Worm (Caenorhabditis elegans) whole organism, late embryonic: ENCODE measurements around the gene eat-2.
A peak's percentile ranks its signal among the peaks of the same experiment; 100 is the strongest.

Source experiments
- C08G9.2 ChIP-seq: sonication (generic microtip); optimal IDR thresholded peaks from 2 replicates; lab custom pipeline; 2016; ENCODE audit warnings: mild to moderate bottlenecking, missing genetic modification characterization, moderate library complexity, missing compliant biosample characterization
- C38D4.7 ChIP-seq: fragments of 200-800 bp; sonication (Bioruptor generic); optimal IDR thresholded peaks from 2 replicates; lab custom pipeline; 2018; ENCODE audit warnings: mild to moderate bottlenecking, missing genetic modification characterization, moderate library complexity, missing compliant biosample characterization
- F13H6.1 ChIP-seq: sonication (generic microtip); optimal IDR thresholded peaks from 2 replicates; lab custom pipeline; 2016; ENCODE audit warnings: missing genetic modification characterization, missing compliant biosample characterization
- K02D7.2 ChIP-seq: sonication (generic microtip); optimal IDR thresholded peaks from 2 replicates; lab custom pipeline; 2017; ENCODE audit warnings: mild to moderate bottlenecking, missing genetic modification characterization, missing compliant biosample characterization
- T23F11.4 ChIP-seq: fragments of 200-800 bp; sonication (Bioruptor generic); optimal IDR thresholded peaks from 2 replicates; lab custom pipeline; 2018; ENCODE audit warnings: mild to moderate bottlenecking, missing genetic modification characterization, missing compliant biosample characterization
- ahr-1 ChIP-seq: sonication (generic microtip); optimal IDR thresholded peaks from 2 replicates; lab custom pipeline; 2016; ENCODE audit warnings: missing genetic modification characterization, missing compliant biosample characterization
- ama-1 ChIP-seq: fragments of 150-350 bp; optimal IDR thresholded peaks from 2 replicates; lab custom pipeline; 2014
- ceh-22 ChIP-seq: sonication (generic microtip); optimal IDR thresholded peaks from 2 replicates; lab custom pipeline; 2017; ENCODE audit warnings: missing biosample characterization, missing genetic modification characterization
- ceh-24 ChIP-seq: sonication (generic microtip); optimal IDR thresholded peaks from 2 replicates; lab custom pipeline; 2016; ENCODE audit warnings: mild to moderate bottlenecking, missing genetic modification characterization, missing compliant biosample characterization
- ceh-45 ChIP-seq: fragments of 200-800 bp; sonication (Bioruptor generic); IDR thresholded peaks from 2 replicates; pipeline ENCODE4 v1.3.6; 2022; ENCODE audit warnings: missing genetic modification reagents, missing genetic modification characterization, missing compliant biosample characterization
- ceh-6 ChIP-seq: fragments of 200-800 bp; sonication (Bioruptor generic); optimal IDR thresholded peaks from 2 replicates; lab custom pipeline; 2018; ENCODE audit warnings: mild to moderate bottlenecking, missing genetic modification characterization, missing compliant biosample characterization
- elt-4 ChIP-seq: sonication (generic microtip); optimal IDR thresholded peaks from 2 replicates; lab custom pipeline; 2016; ENCODE audit warnings: missing genetic modification characterization, missing compliant biosample characterization
- ets-4 ChIP-seq: sonication (generic microtip); optimal IDR thresholded peaks from 2 replicates; lab custom pipeline; 2016; ENCODE audit warnings: missing genetic modification characterization, missing compliant biosample characterization
- fax-1 ChIP-seq: sonication (generic microtip); optimal IDR thresholded peaks from 2 replicates; lab custom pipeline; 2016; ENCODE audit warnings: missing genotype, missing genetic modification characterization, missing compliant biosample characterization
- fkh-10 ChIP-seq: fragments of 150-350 bp; optimal IDR thresholded peaks from 2 replicates; lab custom pipeline; 2014; ENCODE audit warnings: missing biosample characterization, missing genetic modification reagents, missing genetic modification characterization
- gmeb-2 ChIP-seq: sonication (generic microtip); optimal IDR thresholded peaks from 2 replicates; lab custom pipeline; 2016; ENCODE audit warnings: missing genetic modification characterization, inconsistent platforms, missing compliant biosample characterization
- hlh-13 ChIP-seq: fragments of 200-800 bp; sonication (Bioruptor generic); optimal IDR thresholded peaks from 2 replicates; lab custom pipeline; 2018; ENCODE audit warnings: mild to moderate bottlenecking, missing genetic modification characterization, missing compliant biosample characterization
- hlh-30 ChIP-seq: sonication (generic microtip); optimal IDR thresholded peaks from 2 replicates; lab custom pipeline; 2017; ENCODE audit warnings: antibody characterized with exemption, missing genetic modification characterization, missing compliant biosample characterization; ENCODE audit not compliant: insufficient read depth
- hlh-6 ChIP-seq: sonication (generic microtip); optimal IDR thresholded peaks from 2 replicates; lab custom pipeline; 2016; ENCODE audit warnings: missing genotype, missing genetic modification characterization, missing compliant biosample characterization
- hlh-8 ChIP-seq: sonication (generic microtip); optimal IDR thresholded peaks from 2 replicates; lab custom pipeline; 2016; ENCODE audit warnings: missing genotype, missing genetic modification characterization, missing compliant biosample characterization
- mec-3 ChIP-seq: sonication (generic microtip); optimal IDR thresholded peaks from 2 replicates; lab custom pipeline; 2016; ENCODE audit warnings: borderline replicate concordance, missing genetic modification characterization, missing compliant biosample characterization
- nfya-1 ChIP-seq: sonication (generic microtip); optimal IDR thresholded peaks from 2 replicates; lab custom pipeline; 2017; ENCODE audit warnings: missing genetic modification characterization, mild to moderate bottlenecking, missing compliant biosample characterization, antibody characterized with exemption, moderate library complexity
- odd-2 ChIP-seq: sonication (generic microtip); optimal IDR thresholded peaks from 2 replicates; lab custom pipeline; 2017; ENCODE audit warnings: antibody characterized with exemption, mild to moderate bottlenecking, missing genetic modification characterization, missing compliant biosample characterization
- pag-3 ChIP-seq: sonication (generic microtip); optimal IDR thresholded peaks from 2 replicates; lab custom pipeline; 2016; ENCODE audit warnings: missing compliant biosample characterization, missing genetic modification characterization, borderline replicate concordance
- pat-9 ChIP-seq: fragments of 200-800 bp; sonication (Bioruptor generic); optimal IDR thresholded peaks from 2 replicates; lab custom pipeline; 2018; ENCODE audit warnings: mild to moderate bottlenecking, missing genetic modification characterization, moderate library complexity, missing compliant biosample characterization
- pax-1 ChIP-seq: fragments of 150-350 bp; optimal IDR thresholded peaks from 2 replicates; lab custom pipeline; 2014; ENCODE audit warnings: missing biosample characterization, missing genetic modification characterization
- pha-4 ChIP-seq: fragments of 150-350 bp; optimal IDR thresholded peaks from 2 replicates; lab custom pipeline; 2018; ENCODE audit warnings: missing biosample characterization, missing genetic modification reagents, missing genetic modification characterization
- pqm-1 ChIP-seq: sonication (generic microtip); optimal IDR thresholded peaks from 2 replicates; lab custom pipeline; 2016; ENCODE audit warnings: missing genetic modification characterization, missing compliant biosample characterization
- pros-1 ChIP-seq: fragments of 150-350 bp; optimal IDR thresholded peaks from 2 replicates; lab custom pipeline; 2014; ENCODE audit warnings: missing biosample characterization, missing genetic modification reagents, missing genetic modification characterization
- rnt-1 ChIP-seq: sonication (generic microtip); optimal IDR thresholded peaks from 2 replicates; lab custom pipeline; 2016; ENCODE audit warnings: missing genetic modification characterization, missing compliant biosample characterization
- sox-4 ChIP-seq: sonication (generic microtip); optimal IDR thresholded peaks from 2 replicates; lab custom pipeline; 2017; ENCODE audit warnings: mild to moderate bottlenecking, missing genetic modification characterization, inconsistent platforms, missing compliant biosample characterization
- syd-9 ChIP-seq: sonication (generic microtip); optimal IDR thresholded peaks from 2 replicates; lab custom pipeline; 2016; ENCODE audit warnings: mild to moderate bottlenecking, missing genetic modification characterization, moderate library complexity, missing compliant biosample characterization
- ttx-3 ChIP-seq: sonication (generic microtip); optimal IDR thresholded peaks from 2 replicates; lab custom pipeline; 2016; ENCODE audit warnings: missing genetic modification reagents, missing genetic modification characterization, missing compliant biosample characterization
- unc-3 ChIP-seq, 2 experiments: fragments of 200-800 bp in 1 of 2; sonication (Bioruptor generic) in 1 of 2; sonication (generic microtip) in 1 of 2; conservative IDR thresholded peaks in 1 of 2; optimal IDR thresholded peaks in 1 of 2; 2 replicates each; pipeline versions ENCODE4 v1.3.6 to Lab custom; 2016 to 2022; ENCODE audit warnings: missing compliant biosample characterization in 2 of 2, missing genetic modification characterization in 2 of 2, missing genetic modification reagents in 1 of 2
- unc-42 ChIP-seq: sonication (generic microtip); optimal IDR thresholded peaks from 2 replicates; lab custom pipeline; 2016; ENCODE audit warnings: missing genotype, missing genetic modification characterization, missing compliant biosample characterization
- unc-55 ChIP-seq: sonication (generic microtip); optimal IDR thresholded peaks from 2 replicates; lab custom pipeline; 2017; ENCODE audit warnings: missing biosample characterization, missing genetic modification reagents, missing genetic modification characterization
- unc-86 ChIP-seq: sonication (generic microtip); optimal IDR thresholded peaks from 2 replicates; lab custom pipeline; 2016; ENCODE audit warnings: missing genetic modification characterization, missing compliant biosample characterization
- zip-5 ChIP-seq: sonication (generic microtip); optimal IDR thresholded peaks from 2 replicates; lab custom pipeline; 2016; ENCODE audit warnings: missing genetic modification characterization, missing compliant biosample characterization

eat-2 gene

ce11 chrII:14138849-14139419 is 32.5 kb downstream of the eat-2 start:
- TF ChIP-seq ttx-3 (tag; lab: Kevin White, UChicago) (no peak), hlh-6 (tag; lab: Kevin White, UChicago) (no peak), C38D4.7 (GFP tag; lab: Kevin White, UChicago) (no peak), gmeb-2 (tag; lab: Kevin White, UChicago) (no peak), ceh-45 (no peak), mec-3 (tag; lab: Kevin White, UChicago) (no peak), unc-86 (no peak), pax-1 (no peak), T23F11.4 (GFP tag; lab: Kevin White, UChicago) (no peak), hlh-30 (tag; lab: Kevin White, UChicago) (no peak), ets-4 (tag; lab: Kevin White, UChicago) (no peak), odd-2 (tag; lab: Kevin White, UChicago) (no peak), C08G9.2 (no peak), pros-1 (tag; lab: Kevin White, UChicago) (no peak), nfya-1 (tag; lab: Kevin White, UChicago) (no peak)

ce11 chrII:14137538-14137937 is 33.9 kb downstream of the eat-2 start, which contains the start of gene K09E4.1:
K09E4.1 (plus strand) TSS chrII:14137838.
- TF ChIP-seq pha-4 (tag; lab: Kevin White, UChicago) (no peak), ama-1 (lab: Kevin White, UChicago) (no peak), T23F11.4 (GFP tag; lab: Kevin White, UChicago) (no peak), ceh-45 (no peak), rnt-1 (tag; lab: Kevin White, UChicago) (no peak)

ce11 chrII:14136302-14136701 is 35.2 kb downstream of the eat-2 start:
- no peak for TF ChIP-seq syd-9 (tag; lab: Kevin White, UChicago)
- no peak for TF ChIP-seq unc-55 (GFP tag; lab: Kevin White, UChicago)
- TF ChIP-seq pag-3, result no peak
- TF ChIP-seq ceh-6 (GFP tag; lab: Kevin White, UChicago), result no peak
- no peak for TF ChIP-seq odd-2 (tag; lab: Kevin White, UChicago)
- TF ChIP-seq C08G9.2, result no peak
- no peak for TF ChIP-seq pat-9 (tag; lab: Kevin White, UChicago)
- TF ChIP-seq elt-4 (tag; lab: Kevin White, UChicago), result no peak
- no peak for TF ChIP-seq C38D4.7 (GFP tag; lab: Kevin White, UChicago)
- no peak for TF ChIP-seq zip-5 (tag; lab: Kevin White, UChicago)
- TF ChIP-seq K02D7.2 (tag; lab: Kevin White, UChicago), result no peak

ce11 chrII:14132733-14133132 is 38.7 kb downstream of the eat-2 start, which contains the start of gene algn-3:
algn-3 (minus strand) TSS chrII:14132833.
- TF ChIP-seq F13H6.1 (tag; lab: Kevin White, UChicago) (no peak), unc-42 (tag; lab: Kevin White, UChicago) (no peak)
- TF ChIP-seq, all 69 proteins: peak for 0

ce11 chrII:14129191-14129590 is 42.3 kb downstream of the eat-2 start:
- TF ChIP-seq elt-4 (tag; lab: Kevin White, UChicago) (peak; percentile 73), hlh-13 (GFP tag; lab: Kevin White, UChicago) (no peak)

- no peak for TF ChIP-seq unc-42 (tag; lab: Kevin White, UChicago)
- no peak for TF ChIP-seq ahr-1 (tag; lab: Kevin White, UChicago)
- TF ChIP-seq hlh-13 (GFP tag; lab: Kevin White, UChicago), result no peak
- TF ChIP-seq unc-55 (GFP tag; lab: Kevin White, UChicago), result no peak
- no peak for TF ChIP-seq sox-4 (tag; lab: Kevin White, UChicago)
- TF ChIP-seq pqm-1 (tag; lab: Kevin White, UChicago), result no peak
- TF ChIP-seq hlh-8 (tag; lab: Kevin White, UChicago), result no peak
- no peak for TF ChIP-seq pax-1
- TF ChIP-seq ama-1 (lab: Kevin White, UChicago), result no peak
- TF ChIP-seq C38D4.7 (GFP tag; lab: Kevin White, UChicago), result no peak
- TF ChIP-seq ceh-24, result no peak
- TF ChIP-seq zip-5 (tag; lab: Kevin White, UChicago), result no peak
- no peak for TF ChIP-seq ceh-6 (GFP tag; lab: Kevin White, UChicago)
- TF ChIP-seq ceh-22 (tag; lab: Kevin White, UChicago), result no peak
- no peak for TF ChIP-seq mec-3 (tag; lab: Kevin White, UChicago)
- no peak for TF ChIP-seq ets-4 (tag; lab: Kevin White, UChicago)
- TF ChIP-seq fkh-10, result no peak
- TF ChIP-seq fax-1 (tag; lab: Kevin White, UChicago), result no peak
- TF ChIP-seq unc-3 (GFP tag; conservative IDR thresholded peaks at IDR 0.05; lab: Robert Waterston, UW), result no peak
- no peak for TF ChIP-seq unc-3 (tag; optimal IDR thresholded peaks at IDR 0.05; lab: Kevin White, UChicago)
- no peak for TF ChIP-seq syd-9 (tag; lab: Kevin White, UChicago)
Observed at ce11 chrII:14126841-14127240, 44.6 kb downstream of the eat-2 start, which contains the start of gene K09E4.3. K09E4.3 (minus strand) TSS chrII:14126941.
